Fruit fly (Drosophila melanogaster) whole organism, embryonic: Measurements from ENCODE around the gene Ts.

ENCODE experiments used
- CG5180 ChIP-seq: fragments of 200-800 bp; sonication (Bioruptor generic); optimal IDR thresholded peaks from 3 replicates; lab custom pipeline; 2017; ENCODE audit warnings: missing biosample characterization, missing genetic modification characterization, mild to moderate bottlenecking, moderate library complexity, missing genetic modification reagents
- CG7928 ChIP-seq: fragments of 200-800 bp; sonication (Bioruptor generic); optimal IDR thresholded peaks from 2 replicates; lab custom pipeline; 2017; ENCODE audit warnings: missing biosample characterization, mild to moderate bottlenecking, missing genetic modification characterization
- Gug ChIP-seq: fragments of 200-800 bp; sonication (Bioruptor generic); IDR thresholded peaks from 4 replicates; pipeline ENCODE4 v1.3.6; 2022; ENCODE audit warnings: missing biosample characterization, missing genetic modification characterization
- aop ChIP-seq: fragments of 200-800 bp; sonication (Bioruptor generic); IDR thresholded peaks from 2 replicates; pipeline ENCODE4 v1.3.6; 2022; ENCODE audit warnings: missing biosample characterization, missing genetic modification characterization
- rib ChIP-seq: fragments of 200-800 bp; sonication (Bioruptor generic); IDR thresholded peaks from 2 replicates; pipeline ENCODE4 v1.3.6; 2022; ENCODE audit warnings: missing biosample characterization, missing genetic modification characterization

DNA sequence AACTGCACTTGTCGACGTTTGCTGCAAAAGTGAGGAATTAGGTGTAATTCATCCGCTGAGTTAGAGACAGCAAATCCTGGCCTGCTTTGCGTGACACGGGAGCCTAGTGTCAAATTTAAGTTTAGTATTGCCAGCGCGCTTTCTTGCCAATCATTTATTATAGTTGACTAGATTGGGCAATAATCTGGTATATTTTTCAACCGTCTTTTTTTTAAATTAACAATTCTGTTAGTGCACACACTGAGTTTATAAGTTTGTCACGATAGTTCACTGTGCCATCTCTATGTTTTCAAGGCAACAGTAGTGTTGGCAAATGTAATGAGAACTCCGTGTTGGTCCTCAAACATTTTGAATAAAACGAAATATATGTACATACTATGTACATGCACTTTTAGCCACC is 7.4 kb upstream of the Ts start, which contains the start of the genes CG9641 and CG3165:
- TF ChIP-seq aop (GFP tag; lab: Robert Waterston, UW), result no peak
- TF ChIP-seq rib (GFP tag; lab: Robert Waterston, UW), result no peak
- no peak for TF ChIP-seq CG5180
- peak; percentile 39 for TF ChIP-seq CG7928
- TF ChIP-seq Gug (GFP tag; lab: Robert Waterston, UW), result peak; percentile 91
